Worm (Caenorhabditis elegans): ENCODE measurements around the gene F16G10.7.

- no peak for TF ChIP-seq ceh-16 (tag; optimal IDR thresholded peaks at IDR 0.05)
- TF ChIP-seq ceh-82 (tag; optimal IDR thresholded peaks at IDR 0.05) = no peak
- no peak for TF ChIP-seq mdl-1 (tag; optimal IDR thresholded peaks at IDR 0.05)
- no peak for TF ChIP-seq lin-15B (tag; optimal IDR thresholded peaks at IDR 0.05)
- TF ChIP-seq nhr-28 (tag; optimal IDR thresholded peaks at IDR 0.05) = no peak
- TF ChIP-seq ztf-4 (tag; optimal IDR thresholded peaks at IDR 0.05) = no peak
- TF ChIP-seq unc-39 (tag; optimal IDR thresholded peaks at IDR 0.05) = no peak
- no peak for TF ChIP-seq snpc-4 (tag; optimal IDR thresholded peaks at IDR 0.05)
- no peak for TF ChIP-seq lin-39 (tag; optimal IDR thresholded peaks at IDR 0.05)
- no peak for TF ChIP-seq nhr-12 (tag; optimal IDR thresholded peaks at IDR 0.05)
- TF ChIP-seq fos-1 (tag; optimal IDR thresholded peaks at IDR 0.05) = no peak
- no peak for TF ChIP-seq aly-2 (tag; optimal IDR thresholded peaks at IDR 0.05)
- no peak for TF ChIP-seq nhr-25 (tag; optimal IDR thresholded peaks at IDR 0.05)
These were observed 27.5 kb downstream of the F16G10.7 start, which contains the start of gene F43C11.10 for ce11 chrII:2352546-2352945.
